Fruit fly (Drosophila melanogaster): ENCODE data around the gene santa-maria.

santa-maria gene

dm6 chr2L:7434737-7435356 lies 16.2 kb downstream of the santa-maria start (continued):
- TF ChIP-seq Side (GFP tag; optimal IDR thresholded peaks at IDR 0.05) (no peak), CG4424 (GFP tag; optimal IDR thresholded peaks at IDR 0.05) (no peak), sug (tag; optimal IDR thresholded peaks at IDR 0.05) (no peak), Xbp1 (GFP tag; optimal IDR thresholded peaks at IDR 0.05) (peak; percentile 66), nau (GFP tag; optimal IDR thresholded peaks at IDR 0.05) (no peak), CG16815 (GFP tag; optimal IDR thresholded peaks at IDR 0.05) (no peak), Ets65A (GFP tag) (no peak), yki (optimal IDR thresholded peaks at IDR 0.05) (no peak), pita (GFP tag; optimal IDR thresholded peaks at IDR 0.05) (no peak), CG11398 (GFP tag; optimal IDR thresholded peaks at IDR 0.05) (no peak), luna (GFP tag; optimal IDR thresholded peaks at IDR 0.05) (no peak), Deaf1 (tag; optimal IDR thresholded peaks at IDR 0.05) (no peak), kni (GFP tag; optimal IDR thresholded peaks at IDR 0.05) (no peak), CG31224 (GFP tag; IDR thresholded peaks at IDR 0.05) (peak; percentile 19; the same call in 1 of the 2 replicates), Elba2 (GFP tag; optimal IDR thresholded peaks at IDR 0.05) (no peak), gfzf (GFP tag; optimal IDR thresholded peaks at IDR 0.05) (no peak), dmrt99B (tag; optimal IDR thresholded peaks at IDR 0.05) (peak; percentile 12), CG14441 (GFP tag; IDR thresholded peaks at IDR 0.05) (peak; percentile 56; the same call in 1 of the 2 replicates), exex (tag; optimal IDR thresholded peaks at IDR 0.05) (no peak), CG11504 (tag; optimal IDR thresholded peaks at IDR 0.05) (peak; percentile 56), CG10366 (GFP tag; IDR thresholded peaks at IDR 0.05) (peak; percentile 14; the same call in 1 of the 2 replicates), sqz (GFP tag; optimal IDR thresholded peaks at IDR 0.05) (no peak), CG9797 (GFP tag; optimal IDR thresholded peaks at IDR 0.05) (no peak), amos (GFP tag; IDR thresholded peaks at IDR 0.05; ENCODE audit: partially characterized antibody) (no peak), Fer2 (tag; optimal IDR thresholded peaks at IDR 0.05) (no peak), Doc2 (GFP tag; IDR thresholded peaks at IDR 0.05) (no peak), wek (GFP tag; optimal IDR thresholded peaks at IDR 0.05) (no peak), Bgb (GFP tag; IDR thresholded peaks at IDR 0.05; ENCODE audit: partially characterized antibody) (no peak), CG3838 (GFP tag; optimal IDR thresholded peaks at IDR 0.05) (no peak), CG14667 (GFP tag; IDR thresholded peaks at IDR 0.05) (no peak), Usf (GFP tag; optimal IDR thresholded peaks at IDR 0.05) (no peak), CG14050 (GFP tag; IDR thresholded peaks at IDR 0.05) (no peak), toy (GFP tag; IDR thresholded peaks at IDR 0.05) (no peak), E2f1 (GFP tag; IDR thresholded peaks at IDR 0.05) (peak; percentile 51; the same call in 1 of the 2 replicates), CG2875 (GFP tag; optimal IDR thresholded peaks at IDR 0.05) (no peak), ato (GFP tag; IDR thresholded peaks at IDR 0.05; ENCODE audit: partially characterized antibody) (no peak), pum (GFP tag; optimal IDR thresholded peaks at IDR 0.05) (no peak), emc (GFP tag; optimal IDR thresholded peaks at IDR 0.05) (no peak), Atf6 (GFP tag; IDR thresholded peaks at IDR 0.05) (peak; percentile 74), sim (GFP tag; IDR thresholded peaks at IDR 0.05) (no peak), da (GFP tag; optimal IDR thresholded peaks at IDR 0.05) (no peak), CG14965 (GFP tag; optimal IDR thresholded peaks at IDR 0.05; ENCODE audit: borderline replicate concordance) (no peak), CG31365 (tag; optimal IDR thresholded peaks at IDR 0.05) (no peak), ems (GFP tag; optimal IDR thresholded peaks at IDR 0.05) (no peak), CG3065 (GFP tag; optimal IDR thresholded peaks at IDR 0.05) (no peak), HHEX (GFP tag; optimal IDR thresholded peaks at IDR 0.05) (no peak), sens (GFP tag) (peak; percentile 26), CG18764 (GFP tag; optimal IDR thresholded peaks at IDR 0.05) (no peak), CoRest (tag; optimal IDR thresholded peaks at IDR 0.05) (peak; percentile 20), lab (GFP tag; optimal IDR thresholded peaks at IDR 0.05) (peak; percentile 62), Nf-YC (tag; optimal IDR thresholded peaks at IDR 0.05) (no peak)
